Fruit fly (Drosophila melanogaster) whole organism, embryonic: ENCODE measurements around the gene Drsl5.

Experiments
- Antp ChIP-seq: fragments of 200-800 bp; sonication (Bioruptor generic); optimal IDR thresholded peaks from 3 replicates; lab custom pipeline; 2016; ENCODE audit warnings: missing biosample characterization, missing genetic modification characterization
- CG1024 ChIP-seq: fragments of 200-800 bp; sonication (Bioruptor generic); IDR thresholded peaks from 2 replicates; pipeline ENCODE4 v1.3.6; 2022; ENCODE audit warnings: missing biosample characterization, missing genetic modification characterization
- CG10366 ChIP-seq: fragments of 200-800 bp; sonication (Bioruptor generic); IDR thresholded peaks from 2 replicates; pipeline ENCODE4 v1.3.6; 2022; ENCODE audit warnings: missing biosample characterization, missing genetic modification characterization
- CG12391 ChIP-seq: fragments of 200-800 bp; sonication (Bioruptor generic); optimal IDR thresholded peaks from 3 replicates; lab custom pipeline; 2018; ENCODE audit warnings: missing biosample characterization, mild to moderate bottlenecking, missing genetic modification characterization, moderate library complexity
- CG13894 ChIP-seq: fragments of 200-800 bp; sonication (Bioruptor generic); optimal IDR thresholded peaks from 3 replicates; lab custom pipeline; 2018; ENCODE audit warnings: missing biosample characterization, mild to moderate bottlenecking, missing genetic modification characterization, moderate library complexity
- CG15269 ChIP-seq: fragments of 200-800 bp; sonication (Bioruptor generic); optimal IDR thresholded peaks from 2 replicates; lab custom pipeline; 2018; ENCODE audit warnings: missing biosample characterization, mild to moderate bottlenecking, missing genetic modification characterization, moderate library complexity
- CG15601 ChIP-seq: fragments of 200-800 bp; sonication (Bioruptor generic); optimal IDR thresholded peaks from 3 replicates; lab custom pipeline; 2019; ENCODE audit warnings: missing biosample characterization, mild to moderate bottlenecking, missing genetic modification characterization, moderate library complexity
- CG15696 ChIP-seq: fragments of 200-800 bp; sonication (Bioruptor generic); optimal IDR thresholded peaks from 2 replicates; lab custom pipeline; 2019; ENCODE audit warnings: missing biosample characterization, mild to moderate bottlenecking, missing genetic modification characterization, moderate library complexity
- CG17186 ChIP-seq: fragments of 200-800 bp; sonication (Bioruptor generic); optimal IDR thresholded peaks from 3 replicates; lab custom pipeline; 2017; ENCODE audit warnings: missing biosample characterization, missing genetic modification reagents, missing genetic modification characterization
- CG17385 ChIP-seq: fragments of 200-800 bp; sonication (Bioruptor generic); optimal IDR thresholded peaks from 3 replicates; lab custom pipeline; 2018; ENCODE audit warnings: missing biosample characterization, mild to moderate bottlenecking, missing genetic modification characterization
- CG17912 ChIP-seq: fragments of 200-800 bp; sonication (Bioruptor generic); optimal IDR thresholded peaks from 2 replicates; lab custom pipeline; 2018; ENCODE audit warnings: missing biosample characterization, mild to moderate bottlenecking, missing genetic modification characterization
- CG1792 ChIP-seq: fragments of 200-800 bp; sonication (Bioruptor generic); optimal IDR thresholded peaks from 2 replicates; lab custom pipeline; 2016; ENCODE audit warnings: missing biosample characterization, missing genetic modification characterization
- CG2875 ChIP-seq: fragments of 200-800 bp; sonication (Bioruptor generic); optimal IDR thresholded peaks from 2 replicates; lab custom pipeline; 2017; ENCODE audit warnings: missing biosample characterization, mild to moderate bottlenecking, missing genetic modification characterization, missing genetic modification reagents
- CG33557 ChIP-seq: fragments of 200-800 bp; sonication (Bioruptor generic); optimal IDR thresholded peaks from 2 replicates; lab custom pipeline; 2019; ENCODE audit warnings: missing biosample characterization, mild to moderate bottlenecking, missing genetic modification characterization, moderate library complexity
- CG34224 ChIP-seq: fragments of 200-800 bp; sonication (Bioruptor generic); IDR thresholded peaks from 3 replicates; pipeline ENCODE4 v1.3.6; 2022; ENCODE audit warnings: missing biosample characterization, missing genetic modification characterization; ENCODE audit not compliant: partially characterized antibody
- CG3838 ChIP-seq: fragments of 200-800 bp; sonication (Bioruptor generic); optimal IDR thresholded peaks from 3 replicates; lab custom pipeline; 2016; ENCODE audit warnings: missing biosample characterization, missing genetic modification characterization
- CG42726 ChIP-seq: fragments of 200-800 bp; sonication (Bioruptor generic); IDR thresholded peaks from 2 replicates; pipeline ENCODE4 v1.3.6; 2022; ENCODE audit warnings: missing biosample characterization, missing genetic modification characterization; ENCODE audit not compliant: partially characterized antibody
- CrebB ChIP-seq: fragments of 200-800 bp; sonication (Bioruptor generic); optimal IDR thresholded peaks from 3 replicates; lab custom pipeline; 2018; ENCODE audit warnings: missing biosample characterization, mild to moderate bottlenecking, missing genetic modification characterization
- Deaf1 ChIP-seq: fragments of 200-800 bp; optimal IDR thresholded peaks from 3 replicates; lab custom pipeline; 2019; ENCODE audit warnings: missing biosample characterization, mild to moderate bottlenecking, missing genetic modification characterization, moderate library complexity
- Doc2 ChIP-seq: fragments of 200-800 bp; sonication (Bioruptor generic); IDR thresholded peaks from 2 replicates; pipeline ENCODE4 v1.3.6; 2022; ENCODE audit warnings: missing biosample characterization, missing genetic modification characterization
- HHEX ChIP-seq: fragments of 200-800 bp; sonication (Bioruptor generic); optimal IDR thresholded peaks from 3 replicates; lab custom pipeline; 2017; ENCODE audit warnings: missing biosample characterization, mild to moderate bottlenecking, missing genetic modification characterization, missing genetic modification reagents
- HLHmδ ChIP-seq: fragments of 200-800 bp; sonication (Bioruptor generic); optimal IDR thresholded peaks from 2 replicates; lab custom pipeline; 2018; ENCODE audit warnings: missing biosample characterization, mild to moderate bottlenecking, missing genetic modification characterization, moderate library complexity
- Hr39 ChIP-seq: fragments of >200 bp; optimal IDR thresholded peaks from 2 replicates; lab custom pipeline; 2017
- NfI ChIP-seq: fragments of 200-800 bp; sonication (Bioruptor generic); optimal IDR thresholded peaks from 3 replicates; lab custom pipeline; 2018; ENCODE audit warnings: missing biosample characterization, mild to moderate bottlenecking, missing genetic modification characterization, moderate library complexity
- Side ChIP-seq: fragments of 200-800 bp; sonication (Bioruptor generic); optimal IDR thresholded peaks from 2 replicates; lab custom pipeline; 2016; ENCODE audit warnings: missing biosample characterization, missing genetic modification characterization
- Usf ChIP-seq: fragments of 200-800 bp; sonication (Bioruptor generic); optimal IDR thresholded peaks from 2 replicates; lab custom pipeline; 2017; ENCODE audit warnings: missing genotype, missing biosample characterization, missing genetic modification characterization
- Vsx1 ChIP-seq: fragments of 200-800 bp; sonication (Bioruptor generic); optimal IDR thresholded peaks from 2 replicates; lab custom pipeline; 2017; ENCODE audit warnings: missing biosample characterization, mild to moderate bottlenecking, missing genetic modification characterization, missing genetic modification reagents
- Xbp1 ChIP-seq: fragments of 200-800 bp; sonication (Bioruptor generic); optimal IDR thresholded peaks from 3 replicates; lab custom pipeline; 2016; ENCODE audit warnings: missing biosample characterization, mild to moderate bottlenecking, missing genetic modification characterization
- cas ChIP-seq: fragments of 200-800 bp; sonication (Bioruptor generic); IDR thresholded peaks from 2 replicates; pipeline ENCODE4 v1.3.6; 2022; ENCODE audit warnings: missing biosample characterization, missing genetic modification characterization
- dan ChIP-seq: fragments of 200-800 bp; sonication (Bioruptor generic); IDR thresholded peaks from 2 replicates; pipeline ENCODE4 v1.3.6; 2022; ENCODE audit warnings: missing biosample characterization, missing genetic modification characterization
- dpn ChIP-seq, 2 experiments: fragments of 200-800 bp; sonication (Bioruptor generic); optimal IDR thresholded peaks; 3 replicates each; lab custom pipeline; 2016; ENCODE audit warnings: missing biosample characterization in 2 of 2, missing genetic modification characterization in 2 of 2
- fd3F ChIP-seq: fragments of 200-800 bp; sonication (Bioruptor generic); optimal IDR thresholded peaks from 2 replicates; lab custom pipeline; 2018; ENCODE audit warnings: missing biosample characterization, mild to moderate bottlenecking, missing genetic modification characterization, moderate library complexity
- fd64A ChIP-seq: fragments of 200-800 bp; sonication (Bioruptor generic); optimal IDR thresholded peaks from 3 replicates; lab custom pipeline; 2018; ENCODE audit warnings: missing biosample characterization, mild to moderate bottlenecking, missing genetic modification characterization
- grn ChIP-seq: fragments of 200-800 bp; sonication (Bioruptor generic); optimal IDR thresholded peaks from 3 replicates; lab custom pipeline; 2017; ENCODE audit warnings: missing biosample characterization, missing genetic modification characterization
- her ChIP-seq: fragments of 200-800 bp; sonication (Bioruptor generic); optimal IDR thresholded peaks from 2 replicates; lab custom pipeline; 2016; ENCODE audit warnings: missing biosample characterization, missing genetic modification characterization
- jigr1 ChIP-seq: fragments of 200-800 bp; sonication (Bioruptor generic); IDR thresholded peaks from 3 replicates; pipeline ENCODE4 v1.3.6; 2022; ENCODE audit warnings: missing biosample characterization, missing genetic modification characterization
- kay ChIP-seq: fragments of 200-800 bp; sonication (Bioruptor generic); optimal IDR thresholded peaks from 2 replicates; lab custom pipeline; 2016; ENCODE audit warnings: missing biosample characterization, missing genetic modification characterization
- mam ChIP-seq: fragments of 200-800 bp; sonication (Bioruptor generic); optimal IDR thresholded peaks from 3 replicates; lab custom pipeline; 2016; ENCODE audit warnings: missing biosample characterization, missing genetic modification characterization
- onecut ChIP-seq: fragments of 200-800 bp; sonication (Bioruptor generic); IDR thresholded peaks from 2 replicates; pipeline ENCODE4 v1.3.6; 2022; ENCODE audit warnings: missing biosample characterization, missing genetic modification characterization
- pzg ChIP-seq: fragments of 200-800 bp; sonication (Bioruptor generic); optimal IDR thresholded peaks from 3 replicates; lab custom pipeline; 2018; ENCODE audit warnings: missing biosample characterization, mild to moderate bottlenecking, missing genetic modification characterization, moderate library complexity
- ranshi ChIP-seq: fragments of 200-800 bp; sonication (Bioruptor generic); IDR thresholded peaks from 2 replicates; pipeline ENCODE4 v1.3.6; 2022; ENCODE audit warnings: missing biosample characterization, missing genetic modification characterization
- rib ChIP-seq: fragments of 200-800 bp; sonication (Bioruptor generic); IDR thresholded peaks from 2 replicates; pipeline ENCODE4 v1.3.6; 2022; ENCODE audit warnings: missing biosample characterization, missing genetic modification characterization
- shn ChIP-seq: fragments of 200-800 bp; sonication (Bioruptor generic); optimal IDR thresholded peaks from 3 replicates; lab custom pipeline; 2016; ENCODE audit warnings: missing biosample characterization, missing genetic modification characterization
- slbo ChIP-seq: fragments of 200-800 bp; sonication (Bioruptor generic); IDR thresholded peaks from 2 replicates; pipeline ENCODE4 v1.3.6; 2022; ENCODE audit warnings: missing biosample characterization, missing genetic modification characterization
- ssp ChIP-seq: fragments of 200-800 bp; sonication (Bioruptor generic); IDR thresholded peaks from 2 replicates; pipeline ENCODE4 v1.3.6; 2022; ENCODE audit warnings: missing biosample characterization, missing genetic modification characterization
- tna ChIP-seq: fragments of 200-800 bp; sonication (Bioruptor generic); IDR thresholded peaks from 2 replicates; pipeline ENCODE4 v1.3.6; 2022; ENCODE audit warnings: missing biosample characterization, missing genetic modification characterization; ENCODE audit not compliant: partially characterized antibody
- toy ChIP-seq: fragments of 200-800 bp; sonication (Bioruptor generic); IDR thresholded peaks from 2 replicates; pipeline ENCODE4 v1.3.6; 2022; ENCODE audit warnings: missing biosample characterization, missing genetic modification characterization
- trem ChIP-seq: fragments of 200-800 bp; optimal IDR thresholded peaks from 3 replicates; lab custom pipeline; 2019; ENCODE audit warnings: missing biosample characterization, mild to moderate bottlenecking, missing genetic modification characterization, moderate library complexity
- z ChIP-seq: fragments of 200-800 bp; sonication (Bioruptor generic); IDR thresholded peaks from 3 replicates; pipeline ENCODE4 v1.3.6; 2022; ENCODE audit warnings: missing biosample characterization, missing genetic modification characterization

Drsl5 gene

DNA sequence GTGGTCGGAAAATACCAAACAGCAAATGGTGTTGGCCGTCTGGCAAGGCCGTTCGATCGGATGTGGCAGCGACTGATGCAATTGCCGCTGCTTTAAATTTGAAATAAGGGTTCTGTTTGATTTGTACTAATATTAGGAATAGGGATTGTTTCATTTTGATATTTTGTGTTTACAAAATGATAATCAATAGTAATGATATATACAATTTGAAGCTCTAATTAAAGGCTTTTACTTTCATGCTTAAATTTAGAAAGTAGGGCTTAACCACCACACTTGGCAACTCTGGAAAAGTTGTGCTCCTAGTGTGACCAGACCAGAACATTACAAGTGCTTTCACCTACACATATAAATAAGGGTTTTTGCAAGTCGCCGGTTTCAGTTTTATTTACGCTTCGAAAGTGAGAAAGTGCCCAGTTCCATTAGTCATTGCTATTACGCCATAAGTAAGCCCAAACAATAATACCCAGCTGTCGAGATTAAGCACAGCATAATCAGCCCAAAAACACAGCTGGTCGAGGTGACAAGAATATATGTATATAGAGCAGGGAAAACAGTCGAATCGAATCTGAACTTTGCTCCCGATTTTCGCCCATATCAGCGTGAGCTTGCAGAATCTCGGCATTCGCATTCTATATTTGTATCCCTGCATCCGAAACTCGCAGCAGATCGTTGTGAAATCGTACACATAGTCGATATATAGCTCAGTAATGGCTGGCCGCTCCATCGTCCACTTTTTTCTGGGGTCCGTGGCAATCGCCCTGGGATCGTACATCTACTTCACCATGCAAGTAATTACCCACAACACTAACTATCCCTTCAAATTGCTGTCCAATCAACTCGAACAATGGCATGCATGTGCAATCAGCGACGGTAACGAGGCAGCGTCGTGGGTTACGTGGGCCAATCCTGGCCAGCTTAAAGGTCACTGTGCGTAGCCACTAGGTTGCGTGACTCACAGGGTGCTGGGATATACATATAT, 9.6 kb downstream of the Drsl5 start, which contains the start of gene Gtpx (continued):
- TF ChIP-seq her (no peak), fd64A (GFP tag; lab: Kevin White, UChicago) (no peak), kay (GFP tag; lab: Kevin White, UChicago) (peak; percentile 20), dan (no peak), CG34224 (no peak), HHEX (GFP tag; lab: Kevin White, UChicago) (no peak), ssp (GFP tag; lab: Robert Waterston, UW) (no peak), grn (no peak), cas (no peak), CG12391 (tag; lab: Kevin White, UChicago) (peak; percentile 70), CG15601 (tag; lab: Kevin White, UChicago) (peak; percentile 48), NfI (GFP tag; lab: Kevin White, UChicago) (peak; percentile 39), mam (peak; percentile 63), Antp (GFP tag; lab: Kevin White, UChicago) (peak; percentile 27), toy (GFP tag; lab: Robert Waterston, UW) (no peak), rib (GFP tag; lab: Robert Waterston, UW) (no peak), Usf (GFP tag; lab: Kevin White, UChicago) (no peak), CG10366 (no peak; the same call in 1 of the 2 replicates), Hr39 (no peak), CG17385 (GFP tag; lab: Kevin White, UChicago) (peak; percentile 49), CG2875 (GFP tag; lab: Kevin White, UChicago) (no peak), ranshi (GFP tag; lab: Robert Waterston, UW) (no peak), CG42726 (GFP tag; lab: Robert Waterston, UW) (no peak), z (GFP tag; lab: Robert Waterston, UW) (no peak), onecut (no peak; the same call in 1 of the 2 replicates), HLHmδ (no peak), Side (peak; percentile 48), CG17186 (GFP tag; lab: Kevin White, UChicago) (no peak), fd3F (GFP tag; lab: Kevin White, UChicago) (peak; percentile 29), CG1024 (GFP tag; lab: Robert Waterston, UW) (peak; percentile 17; the same call in 1 of the 2 replicates), CG1792 (no peak), Vsx1 (GFP tag; lab: Kevin White, UChicago) (no peak), CG17912 (no peak), CrebB (tag; lab: Kevin White, UChicago) (no peak), shn (GFP tag; lab: Kevin White, UChicago) (no peak), tna (no peak), trem (tag; lab: Kevin White, UChicago) (peak; percentile 43), CG15269 (tag; lab: Kevin White, UChicago) (peak; percentile 26), CG13894 (tag; lab: Kevin White, UChicago) (no peak), Deaf1 (no peak), pzg (GFP tag; lab: Kevin White, UChicago) (peak; percentile 83), Doc2 (GFP tag; lab: Robert Waterston, UW) (no peak), Xbp1 (GFP tag; lab: Kevin White, UChicago) (peak; percentile 57), jigr1 (no peak), CG3838 (GFP tag; lab: Kevin White, UChicago) (no peak), slbo (GFP tag; lab: Robert Waterston, UW) (peak; percentile 64), CG33557 (GFP tag; lab: Kevin White, UChicago) (no peak), dpn (GFP tag; optimal IDR thresholded peaks at IDR 0.05; lab: Kevin White, UChicago) (peak; percentile 27 to 57), CG15696 (tag; lab: Kevin White, UChicago) (no peak)
